4 fruit fly cellular contexts compared by ENCODE assay signal in genomic region chr2L:6480212-6480994, dm6.
A peak's percentile ranks its signal among the peaks of the same experiment; 100 is the strongest.
TF ChIP-seq lines count a peak whose summit lies in the region.

Sec61alpha (minus strand) TSS chr2L:6480575.
Daxx (plus strand) TSS chr2L:6480929.

TF ChIP-seq in whole organism, adult, 20 proteins besides CTCF, POLR2A, EP300 and RAD21 (continued from another document):
- TF ChIP-seq CG5204 (GFP tag; optimal IDR thresholded peaks at IDR 0.05; lab: Kevin White, UChicago): no peak
- peak; percentile 62 for TF ChIP-seq Mnt (GFP tag; optimal IDR thresholded peaks at IDR 0.05; lab: Kevin White, UChicago)

TF ChIP-seq in whole organism, embryonic, 481 proteins besides CTCF, POLR2A, EP300 and RAD21 (continued from another document and continues in another):
- no peak for TF ChIP-seq cg (GFP tag; optimal IDR thresholded peaks at IDR 0.05; lab: Kevin White, UChicago)
- peak; percentile 51 for TF ChIP-seq abd-A (tag; optimal IDR thresholded peaks at IDR 0.05; lab: Kevin White, UChicago)
- TF ChIP-seq CG11695 (GFP tag; IDR thresholded peaks at IDR 0.05; lab: Robert Waterston, UW): peak; percentile 77
- no peak for TF ChIP-seq kni (GFP tag; optimal IDR thresholded peaks at IDR 0.05; lab: Kevin White, UChicago)
- peak; percentile 95 for TF ChIP-seq CG9797 (GFP tag; optimal IDR thresholded peaks at IDR 0.05; lab: Kevin White, UChicago)
- TF ChIP-seq HLH3B (GFP tag; IDR thresholded peaks at IDR 0.05; lab: Robert Waterston, UW): peak; percentile 81
- peak; percentile 100 for TF ChIP-seq knrl (GFP tag; IDR thresholded peaks at IDR 0.05; lab: Robert Waterston, UW; ENCODE audit: partially characterized antibody)
- TF ChIP-seq CG13123 (GFP tag; optimal IDR thresholded peaks at IDR 0.05; lab: Kevin White, UChicago): peak; percentile 80
- peak; percentile 83 for TF ChIP-seq tgo (GFP tag; IDR thresholded peaks at IDR 0.05; lab: Robert Waterston, UW)
- TF ChIP-seq Gsc (GFP tag; IDR thresholded peaks at IDR 0.05; lab: Robert Waterston, UW): no peak
- peak; percentile 84 for TF ChIP-seq Hr51 (GFP tag; optimal IDR thresholded peaks at IDR 0.05; lab: Kevin White, UChicago)
- peak; percentile 97 for TF ChIP-seq Dll (GFP tag; IDR thresholded peaks at IDR 0.05; lab: Robert Waterston, UW; ENCODE audit: partially characterized antibody)
- TF ChIP-seq Lhr (GFP tag; optimal IDR thresholded peaks at IDR 0.05; lab: Kevin White, UChicago): peak; percentile 77
- TF ChIP-seq CG31224 (GFP tag; IDR thresholded peaks at IDR 0.05; lab: Robert Waterston, UW): peak; percentile 72
- TF ChIP-seq CG2199 (GFP tag; IDR thresholded peaks at IDR 0.05; lab: Robert Waterston, UW): peak; percentile 61; the same call in 1 of the 3 replicates
- TF ChIP-seq CG2875 (GFP tag; optimal IDR thresholded peaks at IDR 0.05; lab: Kevin White, UChicago): peak; percentile 19
- TF ChIP-seq her (GFP tag; optimal IDR thresholded peaks at IDR 0.05; lab: Kevin White, UChicago): peak; percentile 80
- peak; percentile 60; the same call in 1 of the 3 replicates for TF ChIP-seq CG11093 (GFP tag; IDR thresholded peaks at IDR 0.05; lab: Robert Waterston, UW)
- TF ChIP-seq BEAF-32 (GFP tag; optimal IDR thresholded peaks at IDR 0.05; lab: Kevin White, UChicago): peak; percentile 100
- TF ChIP-seq D (optimal IDR thresholded peaks at IDR 0.05; lab: Kevin White, UChicago): no peak
- peak; percentile 71 for TF ChIP-seq D (GFP tag; optimal IDR thresholded peaks at IDR 0.05; lab: Kevin White, UChicago)
- peak; percentile 77 for TF ChIP-seq CG4282 (GFP tag; optimal IDR thresholded peaks at IDR 0.05; lab: Kevin White, UChicago)
- peak; percentile 71 for TF ChIP-seq Drgx (GFP tag; IDR thresholded peaks at IDR 0.05; lab: Robert Waterston, UW)
- peak; percentile 87 for TF ChIP-seq lmd (GFP tag; IDR thresholded peaks at IDR 0.05; lab: Robert Waterston, UW)
- TF ChIP-seq Doc3 (GFP tag; IDR thresholded peaks at IDR 0.05; lab: Robert Waterston, UW; ENCODE audit: partially characterized antibody): peak; percentile 97
- TF ChIP-seq tin (GFP tag; optimal IDR thresholded peaks at IDR 0.05; lab: Kevin White, UChicago): peak; percentile 86
- TF ChIP-seq vvl (GFP tag; IDR thresholded peaks at IDR 0.05; lab: Robert Waterston, UW): peak; percentile 90
- TF ChIP-seq Oaz (GFP tag; IDR thresholded peaks at IDR 0.05; lab: Robert Waterston, UW): peak; percentile 62
- TF ChIP-seq CG12071 (GFP tag; optimal IDR thresholded peaks at IDR 0.05; lab: Kevin White, UChicago): peak; percentile 21
- peak; percentile 84 for TF ChIP-seq H2.0 (GFP tag; IDR thresholded peaks at IDR 0.05; lab: Robert Waterston, UW)
- TF ChIP-seq wdn (GFP tag; IDR thresholded peaks at IDR 0.05; lab: Robert Waterston, UW): peak; percentile 81
- TF ChIP-seq sens-2 (GFP tag; IDR thresholded peaks at IDR 0.05; lab: Robert Waterston, UW): peak; percentile 73
- TF ChIP-seq disco-r (GFP tag; optimal IDR thresholded peaks at IDR 0.05; lab: Kevin White, UChicago): peak; percentile 78
- TF ChIP-seq fd96Cb (tag; optimal IDR thresholded peaks at IDR 0.05; lab: Kevin White, UChicago): peak; percentile 77
- TF ChIP-seq Antp (GFP tag; optimal IDR thresholded peaks at IDR 0.05; lab: Kevin White, UChicago): peak; percentile 93
- peak; percentile 69; the same call in 2 of the 3 replicates for TF ChIP-seq zfh1 (GFP tag; IDR thresholded peaks at IDR 0.05; lab: Robert Waterston, UW)
- peak; percentile 32 for TF ChIP-seq CG6813 (GFP tag; optimal IDR thresholded peaks at IDR 0.05; lab: Kevin White, UChicago)
- TF ChIP-seq CG13287 (GFP tag; IDR thresholded peaks at IDR 0.05; lab: Robert Waterston, UW; ENCODE audit: partially characterized antibody): peak; percentile 98
- peak; percentile 85 for TF ChIP-seq CG2889 (GFP tag; IDR thresholded peaks at IDR 0.05; lab: Robert Waterston, UW)
- peak; percentile 87 for TF ChIP-seq nmo (GFP tag; optimal IDR thresholded peaks at IDR 0.05; lab: Kevin White, UChicago)
- TF ChIP-seq ato (GFP tag; IDR thresholded peaks at IDR 0.05; lab: Robert Waterston, UW; ENCODE audit: partially characterized antibody): peak; percentile 100
- peak; percentile 66 for TF ChIP-seq en (GFP tag; optimal IDR thresholded peaks at IDR 0.05; lab: Kevin White, UChicago)

TF ChIP-seq in whole organism, prepupa, 60 proteins besides CTCF, POLR2A, EP300 and RAD21 (continued from another document):
- TF ChIP-seq Ets96B (tag; optimal IDR thresholded peaks at IDR 0.05; lab: Kevin White, UChicago) (peak; percentile 58), net (GFP tag; optimal IDR thresholded peaks at IDR 0.05; lab: Kevin White, UChicago) (peak; percentile 64), CG1621 (tag; optimal IDR thresholded peaks at IDR 0.05; lab: Kevin White, UChicago) (peak; percentile 48), eg (GFP tag; IDR thresholded peaks at IDR 0.05; lab: Robert Waterston, UW) (peak; percentile 83), salr (GFP tag; optimal IDR thresholded peaks at IDR 0.05; lab: Kevin White, UChicago) (peak; percentile 56 to 78), dac (GFP tag; optimal IDR thresholded peaks at IDR 0.05; lab: Kevin White, UChicago) (peak; percentile 60), CG10669 (GFP tag; optimal IDR thresholded peaks at IDR 0.05; lab: Kevin White, UChicago) (peak; percentile 73), acj6 (GFP tag; optimal IDR thresholded peaks at IDR 0.05; lab: Kevin White, UChicago) (peak; percentile 85), vri (GFP tag; optimal IDR thresholded peaks at IDR 0.05; lab: Kevin White, UChicago) (peak; percentile 50), Hr39 (GFP tag; optimal IDR thresholded peaks at IDR 0.05; lab: Kevin White, UChicago) (peak; percentile 92), CG11294 (GFP tag; IDR thresholded peaks at IDR 0.05; lab: Robert Waterston, UW) (peak; percentile 74), fd85E (GFP tag; optimal IDR thresholded peaks at IDR 0.05; lab: Kevin White, UChicago) (peak; percentile 62), CG6163 (GFP tag; IDR thresholded peaks at IDR 0.05; lab: Robert Waterston, UW) (peak; percentile 70), CG6854 (GFP tag; optimal IDR thresholded peaks at IDR 0.05; lab: Kevin White, UChicago) (peak; percentile 66), CG10631 (GFP tag; optimal IDR thresholded peaks at IDR 0.05; lab: Kevin White, UChicago) (peak; percentile 86), CG11902 (GFP tag; optimal IDR thresholded peaks at IDR 0.05; lab: Kevin White, UChicago) (peak; percentile 78), Lpt (GFP tag; optimal IDR thresholded peaks at IDR 0.05; lab: Kevin White, UChicago) (peak; percentile 46), Ets21C (GFP tag; optimal IDR thresholded peaks at IDR 0.05; lab: Kevin White, UChicago) (peak; percentile 85), pdm3 (GFP tag; optimal IDR thresholded peaks at IDR 0.05; lab: Kevin White, UChicago) (peak; percentile 89), CG15336 (GFP tag; IDR thresholded peaks at IDR 0.05; lab: Robert Waterston, UW) (peak; percentile 63), CG31627 (GFP tag; optimal IDR thresholded peaks at IDR 0.05; lab: Kevin White, UChicago) (peak; percentile 93), spab (GFP tag; optimal IDR thresholded peaks at IDR 0.05; lab: Kevin White, UChicago) (no peak), Met (GFP tag; optimal IDR thresholded peaks at IDR 0.05; lab: Kevin White, UChicago) (peak; percentile 85), Blimp-1 (GFP tag; optimal IDR thresholded peaks at IDR 0.05; lab: Kevin White, UChicago) (no peak), CG34406 (GFP tag; optimal IDR thresholded peaks at IDR 0.05; lab: Kevin White, UChicago) (peak; percentile 64), Sox14 (GFP tag; optimal IDR thresholded peaks at IDR 0.05; lab: Kevin White, UChicago) (peak; percentile 84), fkh (GFP tag; optimal IDR thresholded peaks at IDR 0.05; lab: Kevin White, UChicago) (peak; percentile 64), fd59A (GFP tag; optimal IDR thresholded peaks at IDR 0.05; lab: Kevin White, UChicago) (peak; percentile 65), achi (GFP tag; optimal IDR thresholded peaks at IDR 0.05; lab: Kevin White, UChicago) (peak; percentile 93), CG8632 (GFP tag; optimal IDR thresholded peaks at IDR 0.05; lab: Kevin White, UChicago) (peak; percentile 63), CG11762 (GFP tag; optimal IDR thresholded peaks at IDR 0.05; lab: Kevin White, UChicago; ENCODE audit: insufficient read depth) (peak; percentile 74), Eip75B (GFP tag; optimal IDR thresholded peaks at IDR 0.05; lab: Kevin White, UChicago) (peak; percentile 80), dsx (GFP tag; optimal IDR thresholded peaks at IDR 0.05; lab: Kevin White, UChicago; ENCODE audit: poor library complexity, severe bottlenecking) (peak; percentile 36), Eip93F (GFP tag; optimal IDR thresholded peaks at IDR 0.05; lab: Kevin White, UChicago) (peak; percentile 80), CG8319 (GFP tag; optimal IDR thresholded peaks at IDR 0.05; lab: Kevin White, UChicago) (peak; percentile 59), CG6792 (GFP tag; optimal IDR thresholded peaks at IDR 0.05; lab: Kevin White, UChicago) (peak; percentile 78), OdsH (GFP tag; optimal IDR thresholded peaks at IDR 0.05; lab: Kevin White, UChicago) (peak; percentile 87), Sox15 (GFP tag; optimal IDR thresholded peaks at IDR 0.05; lab: Kevin White, UChicago) (peak; percentile 81), CG32006 (GFP tag; optimal IDR thresholded peaks at IDR 0.05; lab: Kevin White, UChicago) (peak; percentile 77), CG6808 (GFP tag; optimal IDR thresholded peaks at IDR 0.05; lab: Kevin White, UChicago) (peak; percentile 61)

TF ChIP-seq in whole organism, wandering third instar larva, 38 proteins besides CTCF, POLR2A, EP300 and RAD21 (continued from another document):
- TF ChIP-seq CG9705 (GFP tag; optimal IDR thresholded peaks at IDR 0.05; lab: Kevin White, UChicago): peak; percentile 61
- no peak for TF ChIP-seq N (GFP tag; optimal IDR thresholded peaks at IDR 0.05; lab: Kevin White, UChicago)
- TF ChIP-seq brk (GFP tag; optimal IDR thresholded peaks at IDR 0.05; lab: Kevin White, UChicago): no peak
- TF ChIP-seq jim (GFP tag; optimal IDR thresholded peaks at IDR 0.05; lab: Kevin White, UChicago): peak; percentile 76
- peak; percentile 83 for TF ChIP-seq HLH106 (tag; optimal IDR thresholded peaks at IDR 0.05; lab: Kevin White, UChicago)
- TF ChIP-seq CrebA (GFP tag; optimal IDR thresholded peaks at IDR 0.05; lab: Kevin White, UChicago; ENCODE audit: borderline replicate concordance): peak; percentile 97
- no peak for TF ChIP-seq Abd-B (GFP tag; optimal IDR thresholded peaks at IDR 0.05; lab: Kevin White, UChicago)
- peak; percentile 72 for TF ChIP-seq Sp1 (GFP tag; optimal IDR thresholded peaks at IDR 0.05; lab: Kevin White, UChicago)
- peak; percentile 78 for TF ChIP-seq rgr (GFP tag; optimal IDR thresholded peaks at IDR 0.05; lab: Kevin White, UChicago)
TF ChIP-seq in whole organism, wandering third instar larva: peak in this region for 24.
